Fruit fly (Drosophila melanogaster) whole organism, embryonic: ENCODE results near the gene CG13484.
A peak's percentile ranks its signal among the peaks of the same experiment; 100 is the strongest.

Experiments
- Abd-B ChIP-seq: fragments of 200-800 bp; sonication (Bioruptor generic); optimal IDR thresholded peaks from 2 replicates; lab custom pipeline; 2018; ENCODE audit warnings: missing biosample characterization, mild to moderate bottlenecking, missing genetic modification characterization, moderate library complexity
- CG11504 ChIP-seq: fragments of 200-800 bp; sonication (Bioruptor generic); optimal IDR thresholded peaks from 3 replicates; lab custom pipeline; 2019; ENCODE audit warnings: missing biosample characterization, mild to moderate bottlenecking, missing genetic modification characterization, moderate library complexity
- CG12391 ChIP-seq: fragments of 200-800 bp; sonication (Bioruptor generic); optimal IDR thresholded peaks from 3 replicates; lab custom pipeline; 2018; ENCODE audit warnings: missing biosample characterization, mild to moderate bottlenecking, missing genetic modification characterization, moderate library complexity
- CG13894 ChIP-seq: fragments of 200-800 bp; sonication (Bioruptor generic); optimal IDR thresholded peaks from 3 replicates; lab custom pipeline; 2018; ENCODE audit warnings: missing biosample characterization, mild to moderate bottlenecking, missing genetic modification characterization, moderate library complexity
- CG14667 ChIP-seq: fragments of 200-800 bp; sonication (Bioruptor generic); IDR thresholded peaks from 2 replicates; pipeline ENCODE4 v1.3.6; 2022; ENCODE audit warnings: missing biosample characterization, missing genetic modification characterization
- CG14860 ChIP-seq: fragments of 200-800 bp; sonication (Bioruptor generic); IDR thresholded peaks from 3 replicates; pipeline ENCODE4 v1.3.6; 2022; ENCODE audit warnings: missing biosample characterization, missing genetic modification characterization; ENCODE audit not compliant: partially characterized antibody
- CG16863 ChIP-seq: fragments of 200-800 bp; sonication (Bioruptor generic); optimal IDR thresholded peaks from 3 replicates; lab custom pipeline; 2016; ENCODE audit warnings: missing biosample characterization, missing genetic modification characterization
- CG18011 ChIP-seq: fragments of 200-800 bp; sonication (Bioruptor generic); optimal IDR thresholded peaks from 2 replicates; lab custom pipeline; 2017; ENCODE audit warnings: missing biosample characterization, missing genetic modification characterization, mild to moderate bottlenecking, moderate library complexity, missing genotype
- CG18619 ChIP-seq: fragments of 200-800 bp; sonication (Bioruptor generic); optimal IDR thresholded peaks from 3 replicates; lab custom pipeline; 2017; ENCODE audit warnings: missing biosample characterization, mild to moderate bottlenecking, missing genetic modification characterization
- CG2116 ChIP-seq: fragments of 200-800 bp; sonication (Bioruptor generic); optimal IDR thresholded peaks from 3 replicates; lab custom pipeline; 2018; ENCODE audit warnings: missing biosample characterization, mild to moderate bottlenecking, missing genetic modification characterization
- CG2199 ChIP-seq: fragments of 200-800 bp; sonication (Bioruptor generic); IDR thresholded peaks from 3 replicates; pipeline ENCODE4 v1.3.6; 2022; ENCODE audit warnings: missing biosample characterization, missing genetic modification characterization
- CG2712 ChIP-seq: fragments of 200-800 bp; optimal IDR thresholded peaks from 3 replicates; lab custom pipeline; 2019; ENCODE audit warnings: missing biosample characterization, mild to moderate bottlenecking, missing genetic modification characterization, moderate library complexity
- CG3163 ChIP-seq: fragments of 200-800 bp; sonication (Bioruptor generic); optimal IDR thresholded peaks from 3 replicates; lab custom pipeline; 2016; ENCODE audit warnings: missing biosample characterization, missing genetic modification characterization
- CG4820 ChIP-seq: fragments of 200-800 bp; sonication (Bioruptor generic); optimal IDR thresholded peaks from 3 replicates; lab custom pipeline; 2016; ENCODE audit warnings: missing biosample characterization, missing genetic modification characterization
- CG5180 ChIP-seq: fragments of 200-800 bp; sonication (Bioruptor generic); optimal IDR thresholded peaks from 3 replicates; lab custom pipeline; 2017; ENCODE audit warnings: missing biosample characterization, missing genetic modification characterization, mild to moderate bottlenecking, moderate library complexity, missing genetic modification reagents
- CG7928 ChIP-seq: fragments of 200-800 bp; sonication (Bioruptor generic); optimal IDR thresholded peaks from 2 replicates; lab custom pipeline; 2017; ENCODE audit warnings: missing biosample characterization, mild to moderate bottlenecking, missing genetic modification characterization
- CG8089 ChIP-seq: fragments of 200-800 bp; sonication (Bioruptor generic); optimal IDR thresholded peaks from 3 replicates; lab custom pipeline; 2016; ENCODE audit warnings: missing biosample characterization, missing genetic modification characterization
- CG9932 ChIP-seq: fragments of 200-800 bp; sonication (Bioruptor generic); IDR thresholded peaks from 2 replicates; pipeline ENCODE4 v1.3.6; 2022; ENCODE audit warnings: missing biosample characterization, missing genetic modification characterization
- Dad ChIP-seq: fragments of 200-800 bp; sonication (Bioruptor generic); optimal IDR thresholded peaks from 3 replicates; lab custom pipeline; 2016; ENCODE audit warnings: missing biosample characterization, missing genetic modification characterization
- Drgx ChIP-seq: fragments of 200-800 bp; sonication (Bioruptor generic); IDR thresholded peaks from 2 replicates; pipeline ENCODE4 v1.3.6; 2022; ENCODE audit warnings: missing biosample characterization, missing genetic modification characterization
- E2f1 ChIP-seq: fragments of 200-800 bp; sonication (Bioruptor generic); IDR thresholded peaks from 2 replicates; pipeline ENCODE4 v1.3.6; 2022; ENCODE audit warnings: missing biosample characterization, missing genetic modification characterization
- Ets65A ChIP-seq: fragments of 200-800 bp; sonication (Bioruptor generic); peaks from one replicate; lab custom pipeline; 2016; ENCODE audit warnings: missing biosample characterization, missing genetic modification characterization
- Gsc ChIP-seq: fragments of 200-800 bp; sonication (Bioruptor generic); IDR thresholded peaks from 2 replicates; pipeline ENCODE4 v1.3.6; 2022; ENCODE audit warnings: missing biosample characterization, missing genetic modification characterization
- H15 ChIP-seq: fragments of 200-800 bp; sonication (Bioruptor generic); IDR thresholded peaks from 3 replicates; pipeline ENCODE4 v1.3.6; 2022; ENCODE audit warnings: missing biosample characterization, missing genetic modification characterization
- Hsf ChIP-seq: fragments of 200-800 bp; sonication (Bioruptor generic); optimal IDR thresholded peaks from 3 replicates; lab custom pipeline; 2016; ENCODE audit warnings: missing biosample characterization, missing genetic modification characterization
- NC2α ChIP-seq: fragments of 200-800 bp; sonication (Bioruptor generic); optimal IDR thresholded peaks from 2 replicates; lab custom pipeline; 2016; ENCODE audit warnings: missing biosample characterization, missing genetic modification characterization
- NfI ChIP-seq: fragments of 200-800 bp; sonication (Bioruptor generic); optimal IDR thresholded peaks from 3 replicates; lab custom pipeline; 2018; ENCODE audit warnings: missing biosample characterization, mild to moderate bottlenecking, missing genetic modification characterization, moderate library complexity
- Rx ChIP-seq: fragments of 200-800 bp; sonication (Bioruptor generic); IDR thresholded peaks from 2 replicates; pipeline ENCODE4 v1.3.6; 2022; ENCODE audit warnings: missing biosample characterization, missing genetic modification characterization
- Spps ChIP-seq: fragments of 200-800 bp; sonication (Bioruptor generic); optimal IDR thresholded peaks from 2 replicates; lab custom pipeline; 2018; ENCODE audit warnings: missing biosample characterization, mild to moderate bottlenecking, missing genetic modification characterization
- Tbp ChIP-seq: fragments of >200 bp; optimal IDR thresholded peaks from 2 replicates; lab custom pipeline; 2018; ENCODE audit warnings: missing biosample characterization, missing genetic modification characterization
- Usf ChIP-seq: fragments of 200-800 bp; sonication (Bioruptor generic); optimal IDR thresholded peaks from 2 replicates; lab custom pipeline; 2017; ENCODE audit warnings: missing genotype, missing biosample characterization, missing genetic modification characterization
- caup ChIP-seq: fragments of 200-800 bp; sonication (Bioruptor generic); optimal IDR thresholded peaks from 3 replicates; lab custom pipeline; 2017; ENCODE audit warnings: missing biosample characterization, mild to moderate bottlenecking, missing genetic modification characterization, moderate library complexity; ENCODE audit not compliant: severe bottlenecking
- chif ChIP-seq, 2 experiments: fragments of 200-800 bp; sonication (Bioruptor generic); optimal IDR thresholded peaks; 3 replicates each; lab custom pipeline; 2016; ENCODE audit warnings: missing biosample characterization in 2 of 2, missing genetic modification characterization in 2 of 2
- chinmo ChIP-seq: fragments of 200-800 bp; sonication (Bioruptor generic); IDR thresholded peaks from 4 replicates; pipeline ENCODE4 v1.3.6; 2022; ENCODE audit warnings: missing biosample characterization, missing genetic modification characterization; ENCODE audit not compliant: partially characterized antibody
- dan ChIP-seq: fragments of 200-800 bp; sonication (Bioruptor generic); IDR thresholded peaks from 2 replicates; pipeline ENCODE4 v1.3.6; 2022; ENCODE audit warnings: missing biosample characterization, missing genetic modification characterization
- danr ChIP-seq: fragments of 200-800 bp; sonication (Bioruptor generic); IDR thresholded peaks from 2 replicates; pipeline ENCODE4 v1.3.6; 2022; ENCODE audit warnings: missing biosample characterization, missing genetic modification characterization
- dpn ChIP-seq, 2 experiments: fragments of 200-800 bp; sonication (Bioruptor generic); optimal IDR thresholded peaks; 3 replicates each; lab custom pipeline; 2016; ENCODE audit warnings: missing biosample characterization in 2 of 2, missing genetic modification characterization in 2 of 2
- fd64A ChIP-seq: fragments of 200-800 bp; sonication (Bioruptor generic); optimal IDR thresholded peaks from 3 replicates; lab custom pipeline; 2018; ENCODE audit warnings: missing biosample characterization, mild to moderate bottlenecking, missing genetic modification characterization
- ftz-f1 ChIP-seq: fragments of 200-800 bp; sonication (Bioruptor generic); optimal IDR thresholded peaks from 2 replicates; lab custom pipeline; 2016; ENCODE audit warnings: missing biosample characterization, missing genetic modification characterization
- hb ChIP-seq: fragments of 200-800 bp; sonication (Bioruptor generic); IDR thresholded peaks from 3 replicates; pipeline ENCODE4 v1.3.6; 2022; ENCODE audit warnings: missing biosample characterization, missing genetic modification characterization; ENCODE audit not compliant: partially characterized antibody
- her ChIP-seq: fragments of 200-800 bp; sonication (Bioruptor generic); optimal IDR thresholded peaks from 2 replicates; lab custom pipeline; 2016; ENCODE audit warnings: missing biosample characterization, missing genetic modification characterization
- ind ChIP-seq: fragments of 200-800 bp; sonication (Bioruptor generic); optimal IDR thresholded peaks from 3 replicates; lab custom pipeline; 2016; ENCODE audit warnings: missing biosample characterization, missing genetic modification characterization
- inv ChIP-seq: fragments of 200-800 bp; sonication (Bioruptor generic); IDR thresholded peaks from 2 replicates; pipeline ENCODE4 v1.3.6; 2022; ENCODE audit warnings: missing biosample characterization, missing genetic modification characterization; ENCODE audit not compliant: partially characterized antibody
- jumu ChIP-seq: fragments of 200-800 bp; sonication (Bioruptor generic); optimal IDR thresholded peaks from 3 replicates; lab custom pipeline; 2016; ENCODE audit warnings: missing biosample characterization, missing genetic modification characterization
- knrl ChIP-seq: fragments of 200-800 bp; sonication (Bioruptor generic); IDR thresholded peaks from 3 replicates; pipeline ENCODE4 v1.3.6; 2022; ENCODE audit warnings: missing biosample characterization, missing genetic modification characterization; ENCODE audit not compliant: partially characterized antibody
- maf-S ChIP-seq: fragments of 200-800 bp; sonication (Bioruptor generic); optimal IDR thresholded peaks from 2 replicates; lab custom pipeline; 2016; ENCODE audit warnings: missing biosample characterization, missing genetic modification characterization
- nmo ChIP-seq: fragments of 200-800 bp; sonication (Bioruptor generic); optimal IDR thresholded peaks from 2 replicates; lab custom pipeline; 2018; ENCODE audit warnings: missing biosample characterization, mild to moderate bottlenecking, missing genetic modification characterization, moderate library complexity
- phol ChIP-seq: fragments of 200-800 bp; sonication (Bioruptor generic); optimal IDR thresholded peaks from 3 replicates; lab custom pipeline; 2018; ENCODE audit warnings: missing biosample characterization, mild to moderate bottlenecking, missing genetic modification characterization, moderate library complexity
- pita ChIP-seq: fragments of 200-800 bp; sonication (Bioruptor generic); optimal IDR thresholded peaks from 2 replicates; lab custom pipeline; 2017; ENCODE audit warnings: missing biosample characterization, mild to moderate bottlenecking, missing genetic modification characterization
- vfl ChIP-seq: fragments of 200-800 bp; sonication (Bioruptor generic); optimal IDR thresholded peaks from 2 replicates; lab custom pipeline; 2016; ENCODE audit warnings: missing biosample characterization, missing genetic modification characterization
- zfh1 ChIP-seq: fragments of 200-800 bp; sonication (Bioruptor generic); IDR thresholded peaks from 3 replicates; pipeline ENCODE4 v1.3.6; 2022; ENCODE audit warnings: missing biosample characterization, missing genetic modification characterization

The CG13484 gene

DNA sequence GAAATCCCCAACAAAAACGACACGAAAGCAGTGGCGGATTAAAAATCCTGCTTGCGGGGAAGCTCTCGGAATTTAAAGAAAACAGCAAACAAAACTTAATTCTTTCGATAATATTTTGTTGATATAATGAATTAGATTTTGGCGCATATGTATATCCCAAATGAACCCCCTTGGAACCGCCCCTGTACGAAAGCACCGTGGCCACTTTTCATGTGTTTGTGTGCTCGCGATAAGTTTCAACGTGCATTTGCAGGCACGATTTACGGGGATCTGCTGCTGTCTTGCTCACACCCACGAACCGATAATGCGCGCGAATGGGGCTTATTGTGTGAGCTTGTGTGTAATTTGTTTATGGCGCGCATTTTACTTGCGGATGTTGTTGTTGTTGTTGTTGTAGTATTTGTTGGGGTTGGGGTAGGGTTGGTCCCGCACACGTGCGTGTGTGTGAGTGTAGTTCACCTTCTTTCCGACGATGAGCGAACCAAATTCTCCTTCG, 47.9 kb downstream of the CG13484 start (continued):
- TF ChIP-seq ind (GFP tag; lab: Kevin White, UChicago), result peak; percentile 97
- peak; percentile 92 for TF ChIP-seq maf-S
- peak; percentile 58 for TF ChIP-seq CG2116 (GFP tag; lab: Kevin White, UChicago)
- TF ChIP-seq knrl (GFP tag; lab: Robert Waterston, UW), result 0 out of 3 replicates have a peak, but pooled peaks have one; percentile 12
- TF ChIP-seq pita, result no peak
- peak; percentile 94 for TF ChIP-seq CG18619
- peak; percentile 94 for TF ChIP-seq CG12391 (tag; lab: Kevin White, UChicago)
- peak; percentile 95 to 96 for TF ChIP-seq chif (GFP tag; optimal IDR thresholded peaks at IDR 0.05; lab: Kevin White, UChicago)
- TF ChIP-seq Ets65A (GFP tag; lab: Kevin White, UChicago), result peak; percentile 99
- peak; percentile 94 for TF ChIP-seq jumu (GFP tag; lab: Kevin White, UChicago)
- peak; percentile 91 for TF ChIP-seq fd64A (GFP tag; lab: Kevin White, UChicago)
- TF ChIP-seq chinmo, result peak; percentile 100
- TF ChIP-seq nmo (GFP tag; lab: Kevin White, UChicago), result peak; percentile 96
- peak; percentile 72 for TF ChIP-seq CG3163 (GFP tag; lab: Kevin White, UChicago)
- peak; percentile 88 for TF ChIP-seq NC2α
- TF ChIP-seq CG2199, result peak; percentile 98
- peak; percentile 94 for TF ChIP-seq Abd-B (GFP tag; lab: Kevin White, UChicago)
- TF ChIP-seq Dad (GFP tag; lab: Kevin White, UChicago), result peak; percentile 95
- TF ChIP-seq CG7928, result peak; percentile 72
- peak; percentile 94 for TF ChIP-seq CG4820 (GFP tag; lab: Kevin White, UChicago)
- TF ChIP-seq CG2712 (tag; lab: Kevin White, UChicago), result peak; percentile 79
- no peak for TF ChIP-seq dan (GFP tag; lab: Robert Waterston, UW)
- peak; percentile 97 for TF ChIP-seq CG16863 (GFP tag; lab: Kevin White, UChicago)
- TF ChIP-seq Gsc (GFP tag; lab: Robert Waterston, UW), result no peak; the same call in 1 of the 2 replicates
- TF ChIP-seq ftz-f1 (GFP tag; lab: Kevin White, UChicago), result peak; percentile 91
- no peak for TF ChIP-seq hb (GFP tag; lab: Robert Waterston, UW)
- TF ChIP-seq her (GFP tag; lab: Kevin White, UChicago), result peak; percentile 91
- TF ChIP-seq Drgx (GFP tag; lab: Robert Waterston, UW), result peak; percentile 99
- peak; percentile 96 for TF ChIP-seq H15 (GFP tag; lab: Robert Waterston, UW)
- TF ChIP-seq CG14860 (GFP tag; lab: Robert Waterston, UW), result no peak
- peak; percentile 78 for TF ChIP-seq CG18011 (GFP tag; lab: Kevin White, UChicago)

DNA sequence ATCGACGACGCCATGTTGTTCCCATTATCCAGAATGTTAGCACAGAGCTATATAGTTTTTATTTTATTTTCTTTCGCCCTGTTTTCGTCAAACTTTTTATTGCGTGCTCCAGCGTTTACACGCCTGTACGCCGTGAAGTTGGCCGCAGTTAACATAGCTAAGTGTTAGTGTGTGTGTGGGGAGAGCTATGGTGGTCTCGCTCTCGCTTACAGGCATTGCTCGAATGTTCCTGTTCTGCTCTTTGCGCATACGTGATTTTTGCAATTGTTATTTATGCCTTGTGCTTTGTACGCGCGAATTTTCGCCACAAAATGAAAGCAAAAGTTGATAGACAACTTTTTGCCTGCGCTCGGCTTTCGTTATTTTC, 48.9 kb downstream of the CG13484 start:
- TF ChIP-seq danr (GFP tag; lab: Robert Waterston, UW) (no peak), NfI (GFP tag; lab: Kevin White, UChicago) (peak; percentile 36), Tbp (no peak), vfl (GFP tag; lab: Kevin White, UChicago) (no peak), zfh1 (GFP tag; lab: Robert Waterston, UW) (no peak), Rx (GFP tag; lab: Robert Waterston, UW) (no peak), CG5180 (GFP tag; lab: Kevin White, UChicago) (no peak), caup (GFP tag; lab: Kevin White, UChicago) (peak; percentile 58), dpn (GFP tag; optimal IDR thresholded peaks at IDR 0.05; lab: Kevin White, UChicago) (no peak), Usf (GFP tag; lab: Kevin White, UChicago) (no peak), chinmo (peak; percentile 89; the same call in 3 of the 4 replicates), Spps (no peak), CG11504 (tag; lab: Kevin White, UChicago) (no peak), CG13894 (tag; lab: Kevin White, UChicago) (peak; percentile 18), CG8089 (GFP tag; lab: Kevin White, UChicago) (no peak), CG14667 (GFP tag; lab: Robert Waterston, UW) (no peak), Hsf (GFP tag; lab: Kevin White, UChicago) (no peak), E2f1 (GFP tag; lab: Robert Waterston, UW) (no peak), CG9932 (GFP tag; lab: Robert Waterston, UW) (peak; percentile 51; the same call in 1 of the 2 replicates), inv (GFP tag; lab: Robert Waterston, UW) (no peak), maf-S (no peak), phol (tag; lab: Kevin White, UChicago) (peak; percentile 43)
